Fruit fly (Drosophila melanogaster) whole organism, adult: Measurements from ENCODE around the gene CG13287.

ENCODE experiments used
- CG12768 ChIP-seq: fragments of 200-800 bp; sonication (Bioruptor generic); optimal IDR thresholded peaks from 2 replicates; lab custom pipeline; 2017; ENCODE audit warnings: missing biosample characterization, missing genetic modification characterization, mild to moderate bottlenecking, moderate library complexity, missing genetic modification reagents
- ovo ChIP-seq: fragments of 200-800 bp; sonication (Bioruptor generic); optimal IDR thresholded peaks from 2 replicates; lab custom pipeline; 2016; ENCODE audit warnings: missing biosample characterization, missing genetic modification characterization

dm6 chr3L:5893063-5893462 lies 11.0 kb downstream of the CG13287 start:
- TF ChIP-seq ovo (GFP tag; lab: Kevin White, UChicago) = no peak
- no peak for TF ChIP-seq CG12768
